Worm (Caenorhabditis elegans): ENCODE measurements around the gene plp-2.

The plp-2 gene

DNA sequence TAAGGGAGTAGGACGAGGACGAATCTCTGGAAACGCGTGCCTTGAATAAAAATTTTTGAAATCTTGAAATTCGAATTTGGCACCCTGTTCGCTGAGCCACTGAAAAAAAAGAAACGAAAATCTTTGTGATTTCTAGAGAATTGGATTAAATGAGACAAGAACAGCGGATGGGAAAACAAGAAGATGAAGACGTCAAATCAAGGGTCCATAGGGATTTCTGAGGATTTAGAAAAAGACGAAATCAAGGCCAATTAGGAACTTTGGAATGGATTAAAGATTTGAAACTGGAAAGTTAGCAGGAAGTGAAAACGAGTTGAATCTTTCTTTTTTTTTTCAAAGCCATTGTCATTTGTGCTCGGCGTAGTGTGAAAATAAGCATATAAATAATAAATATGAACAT lies 28.1 kb downstream of the plp-2 start, which contains the start of gene pag-3:
Gene pag-3 (minus strand): TSS at position 101 of the 400 bp plus-strand sequence.
- no peak for TF ChIP-seq unc-62 (GFP tag; optimal IDR thresholded peaks at IDR 0.05)

DNA sequence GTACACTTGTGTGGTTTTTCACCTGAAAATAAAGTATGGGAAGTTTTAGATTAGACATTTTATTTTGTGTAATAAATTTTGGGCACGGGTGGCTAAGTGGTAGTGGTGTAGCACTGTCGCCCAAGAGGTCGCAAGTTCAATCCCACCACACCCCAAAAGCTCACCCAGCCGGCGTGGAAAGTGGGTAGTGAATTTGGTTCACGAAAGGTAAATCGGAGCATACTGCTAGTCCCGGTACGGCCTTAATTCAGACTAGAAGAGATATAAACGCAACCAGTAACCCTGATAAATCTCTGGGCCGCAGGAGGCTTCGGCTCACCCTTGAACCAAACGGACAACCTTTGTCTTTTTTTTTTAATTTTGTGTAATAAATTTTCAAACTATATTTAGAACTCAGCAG lies 30.8 kb downstream of the plp-2 start:
- no peak for TF ChIP-seq unc-62 (GFP tag; optimal IDR thresholded peaks at IDR 0.05)

DNA sequence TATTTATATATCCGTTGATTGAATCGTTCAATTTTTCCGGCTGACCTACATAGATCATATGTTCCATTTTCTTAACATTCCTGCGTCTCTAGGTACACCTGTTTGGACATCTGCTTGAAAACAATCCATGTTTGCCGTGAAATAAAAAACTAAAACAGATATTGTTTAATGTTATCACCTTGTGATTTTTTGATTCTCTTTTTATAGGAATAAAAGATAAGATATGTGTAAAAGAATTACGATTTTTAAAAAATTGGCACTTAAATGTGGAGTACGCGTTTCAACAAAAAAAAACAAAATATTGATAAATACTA lies 35.3 kb downstream of the plp-2 start:
- no peak for TF ChIP-seq unc-62 (GFP tag; optimal IDR thresholded peaks at IDR 0.05)

DNA sequence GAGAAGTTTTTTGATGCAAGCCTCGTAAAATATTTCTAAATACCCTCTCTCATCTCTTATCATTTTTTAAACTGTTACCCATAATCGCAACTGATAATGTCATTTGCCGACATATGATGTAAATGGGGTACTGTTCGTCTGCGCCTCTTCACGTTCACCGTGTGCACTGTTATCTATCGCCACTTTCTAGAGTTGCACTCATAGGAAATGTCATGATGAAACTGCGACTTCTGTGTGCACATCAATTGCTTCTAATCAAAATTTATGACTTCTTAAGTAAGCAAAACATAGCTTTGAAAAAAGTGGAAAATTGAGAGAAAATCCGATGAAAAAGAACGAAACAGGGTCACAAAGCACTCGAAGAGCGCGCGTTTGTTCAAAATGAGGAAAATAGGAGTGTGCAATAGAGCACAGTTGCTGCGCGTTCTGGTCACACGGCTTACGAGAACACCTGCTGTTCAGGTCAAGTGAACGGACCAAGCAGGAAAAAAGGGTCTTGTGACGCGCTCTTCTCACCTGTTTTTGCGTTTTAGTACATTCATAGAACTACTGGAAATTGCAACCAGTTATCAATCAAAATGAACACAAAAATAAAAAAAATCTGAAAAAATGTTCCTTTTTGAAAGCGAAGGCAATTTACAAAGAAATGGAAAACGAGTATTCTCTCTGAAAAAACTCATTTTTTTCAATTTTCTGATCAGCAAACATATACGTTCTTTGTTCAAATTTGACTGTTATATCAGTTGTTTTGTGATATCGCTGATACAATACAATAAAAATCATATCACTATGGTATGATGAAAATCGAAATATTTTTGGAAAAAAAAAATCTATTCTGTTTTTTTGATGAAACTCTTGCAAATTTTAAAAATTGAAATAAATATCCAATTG lies 35.9 kb downstream of the plp-2 start:
- no peak for TF ChIP-seq unc-62 (GFP tag; optimal IDR thresholded peaks at IDR 0.05)

DNA sequence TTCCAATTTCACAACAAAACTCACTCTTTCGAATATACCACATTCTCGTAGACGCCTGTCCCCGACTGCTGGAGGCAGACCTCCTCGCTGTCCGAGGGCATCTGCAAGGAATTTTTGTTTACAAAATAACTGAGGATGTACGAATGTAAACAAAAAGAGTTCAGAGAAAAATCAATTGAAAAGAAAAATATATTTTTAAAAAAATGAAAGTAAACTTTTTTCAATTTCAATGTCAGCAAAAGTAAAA lies 36.5 kb downstream of the plp-2 start, which contains the start of gene mrp-5:
Gene mrp-5 (minus strand): TSS at position 101 of the 247 bp plus-strand sequence.
- no peak for TF ChIP-seq unc-62 (GFP tag; optimal IDR thresholded peaks at IDR 0.05)

DNA sequence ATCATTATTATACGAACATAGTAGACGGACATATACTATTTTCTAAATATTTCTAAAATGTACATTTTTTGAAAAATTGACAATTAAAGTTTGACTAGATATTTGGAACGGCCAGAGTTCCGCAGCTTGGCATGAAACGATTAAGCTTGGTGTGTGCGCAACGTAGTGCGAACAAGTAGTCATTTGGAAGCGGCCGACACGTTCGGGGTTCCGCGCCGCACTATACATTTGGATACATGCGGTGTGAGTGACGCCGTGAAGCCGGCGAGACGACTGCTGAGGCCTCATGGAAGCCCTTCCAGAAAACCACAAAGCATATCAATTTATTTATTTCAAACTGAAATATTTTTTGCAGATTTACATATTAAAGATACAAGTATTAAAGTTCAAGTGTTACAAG lies 44.4 kb downstream of the plp-2 start:
- no peak for TF ChIP-seq unc-62 (GFP tag; optimal IDR thresholded peaks at IDR 0.05)

Measured in whole organism, dauer.